Fruit fly (Drosophila melanogaster) whole organism, embryonic: ENCODE data around the gene Bacc.

Experiments
- Antp ChIP-seq: fragments of 200-800 bp; sonication (Bioruptor generic); optimal IDR thresholded peaks from 3 replicates; lab custom pipeline; 2016; ENCODE audit warnings: missing biosample characterization, missing genetic modification characterization
- CG10267 ChIP-seq: fragments of 200-800 bp; sonication (Bioruptor generic); optimal IDR thresholded peaks from 2 replicates; lab custom pipeline; 2018; ENCODE audit warnings: missing biosample characterization, mild to moderate bottlenecking, missing genetic modification characterization, moderate library complexity
- CG12219 ChIP-seq: fragments of 200-800 bp; sonication (Bioruptor generic); optimal IDR thresholded peaks from 3 replicates; lab custom pipeline; 2018; ENCODE audit warnings: missing biosample characterization, mild to moderate bottlenecking, missing genetic modification characterization
- CG12236 ChIP-seq: fragments of 200-800 bp; sonication (Bioruptor generic); optimal IDR thresholded peaks from 2 replicates; lab custom pipeline; 2016; ENCODE audit warnings: missing biosample characterization, missing genetic modification characterization
- CG12744 ChIP-seq: fragments of 200-800 bp; sonication (Bioruptor generic); optimal IDR thresholded peaks from 2 replicates; lab custom pipeline; 2016; ENCODE audit warnings: missing biosample characterization, missing genetic modification characterization
- CG13775 ChIP-seq: fragments of 200-800 bp; sonication (Bioruptor generic); optimal IDR thresholded peaks from 3 replicates; lab custom pipeline; 2017; ENCODE audit warnings: missing biosample characterization, mild to moderate bottlenecking, missing genetic modification characterization
- CG16863 ChIP-seq: fragments of 200-800 bp; sonication (Bioruptor generic); optimal IDR thresholded peaks from 3 replicates; lab custom pipeline; 2016; ENCODE audit warnings: missing biosample characterization, missing genetic modification characterization
- CG17359 ChIP-seq: fragments of 200-800 bp; sonication (Bioruptor generic); optimal IDR thresholded peaks from 3 replicates; lab custom pipeline; 2018; ENCODE audit warnings: missing biosample characterization, mild to moderate bottlenecking, missing genetic modification characterization, moderate library complexity
- CG17361 ChIP-seq: fragments of 200-800 bp; sonication (Bioruptor generic); IDR thresholded peaks from 3 replicates; pipeline ENCODE4 v1.3.6; 2022; ENCODE audit warnings: missing biosample characterization, missing genetic modification characterization
- CG17385 ChIP-seq: fragments of 200-800 bp; sonication (Bioruptor generic); optimal IDR thresholded peaks from 3 replicates; lab custom pipeline; 2018; ENCODE audit warnings: missing biosample characterization, mild to moderate bottlenecking, missing genetic modification characterization
- CG17829 ChIP-seq: fragments of 200-800 bp; optimal IDR thresholded peaks from 2 replicates; lab custom pipeline; 2019; ENCODE audit warnings: missing biosample characterization, mild to moderate bottlenecking, missing genetic modification characterization, moderate library complexity
- CG18011 ChIP-seq: fragments of 200-800 bp; sonication (Bioruptor generic); optimal IDR thresholded peaks from 2 replicates; lab custom pipeline; 2017; ENCODE audit warnings: missing biosample characterization, missing genetic modification characterization, mild to moderate bottlenecking, moderate library complexity, missing genotype
- CG18476 ChIP-seq: fragments of 200-800 bp; sonication (Bioruptor generic); optimal IDR thresholded peaks from 2 replicates; lab custom pipeline; 2016; ENCODE audit warnings: missing biosample characterization, mild to moderate bottlenecking, missing genetic modification characterization
- CG30403 ChIP-seq: fragments of 200-800 bp; sonication (Bioruptor generic); optimal IDR thresholded peaks from 3 replicates; lab custom pipeline; 2016; ENCODE audit warnings: missing biosample characterization, missing genetic modification characterization
- CG3995 ChIP-seq: fragments of 200-800 bp; sonication (Bioruptor generic); optimal IDR thresholded peaks from 3 replicates; lab custom pipeline; 2016; ENCODE audit warnings: missing biosample characterization, missing genetic modification characterization
- CG5953 ChIP-seq: fragments of 200-800 bp; sonication (Bioruptor generic); IDR thresholded peaks from 2 replicates; pipeline ENCODE4 v1.3.6; 2022; ENCODE audit warnings: missing biosample characterization, missing genetic modification characterization
- CG6272 ChIP-seq: fragments of 200-800 bp; sonication (Bioruptor generic); IDR thresholded peaks from 2 replicates; pipeline ENCODE4 v1.3.6; 2022; ENCODE audit warnings: missing biosample characterization, missing genetic modification characterization
- CG6683 ChIP-seq: fragments of 200-800 bp; sonication (Bioruptor generic); optimal IDR thresholded peaks from 2 replicates; lab custom pipeline; 2017; ENCODE audit warnings: missing biosample characterization, mild to moderate bottlenecking, missing genetic modification characterization, missing genetic modification reagents
- CG7928 ChIP-seq: fragments of 200-800 bp; sonication (Bioruptor generic); optimal IDR thresholded peaks from 2 replicates; lab custom pipeline; 2017; ENCODE audit warnings: missing biosample characterization, mild to moderate bottlenecking, missing genetic modification characterization
- CG8388 ChIP-seq: fragments of 200-800 bp; sonication (Bioruptor generic); optimal IDR thresholded peaks from 2 replicates; lab custom pipeline; 2019; ENCODE audit warnings: missing biosample characterization, mild to moderate bottlenecking, missing genetic modification characterization, moderate library complexity
- CG9437 ChIP-seq: fragments of 200-800 bp; sonication (Bioruptor generic); optimal IDR thresholded peaks from 2 replicates; lab custom pipeline; 2018; ENCODE audit warnings: missing biosample characterization, mild to moderate bottlenecking, missing genetic modification characterization
- CG9609 ChIP-seq: fragments of 200-800 bp; sonication (Bioruptor generic); optimal IDR thresholded peaks from 3 replicates; lab custom pipeline; 2016; ENCODE audit warnings: missing biosample characterization, missing genetic modification characterization
- CG9876 ChIP-seq: fragments of 200-800 bp; sonication (Bioruptor generic); optimal IDR thresholded peaks from 2 replicates; lab custom pipeline; 2016; ENCODE audit warnings: missing biosample characterization, missing genetic modification characterization
- CkIIα-i1 ChIP-seq: fragments of 200-800 bp; sonication (Bioruptor generic); IDR thresholded peaks from 2 replicates; pipeline ENCODE4 v1.3.6; 2022; ENCODE audit warnings: missing biosample characterization, missing genetic modification characterization
- D19A ChIP-seq: fragments of 200-800 bp; optimal IDR thresholded peaks from 3 replicates; lab custom pipeline; 2019; ENCODE audit warnings: missing biosample characterization, mild to moderate bottlenecking, missing genetic modification characterization, moderate library complexity
- Ets97D ChIP-seq: fragments of 200-800 bp; sonication (Bioruptor generic); optimal IDR thresholded peaks from 3 replicates; lab custom pipeline; 2016; ENCODE audit warnings: missing biosample characterization, missing genetic modification characterization
- H15 ChIP-seq: fragments of 200-800 bp; sonication (Bioruptor generic); IDR thresholded peaks from 3 replicates; pipeline ENCODE4 v1.3.6; 2022; ENCODE audit warnings: missing biosample characterization, missing genetic modification characterization
- Hmx ChIP-seq: fragments of 200-800 bp; sonication (Bioruptor generic); optimal IDR thresholded peaks from 2 replicates; lab custom pipeline; 2016; ENCODE audit warnings: missing biosample characterization, missing genetic modification characterization
- Lhr ChIP-seq: fragments of 200-800 bp; sonication (Bioruptor generic); optimal IDR thresholded peaks from 3 replicates; lab custom pipeline; 2017; ENCODE audit warnings: mild to moderate bottlenecking, missing biosample characterization, missing genetic modification reagents, missing genetic modification characterization
- PHDP ChIP-seq: fragments of 200-800 bp; sonication (Bioruptor generic); optimal IDR thresholded peaks from 3 replicates; lab custom pipeline; 2018; ENCODE audit warnings: missing biosample characterization, mild to moderate bottlenecking, missing genetic modification characterization, moderate library complexity
- Rfx ChIP-seq: fragments of 200-800 bp; sonication (Bioruptor generic); IDR thresholded peaks from 2 replicates; pipeline ENCODE4 v1.3.6; 2022; ENCODE audit warnings: missing biosample characterization, missing genetic modification characterization
- YL-1 ChIP-seq: fragments of 200-800 bp; sonication (Bioruptor generic); optimal IDR thresholded peaks from 3 replicates; lab custom pipeline; 2017; ENCODE audit warnings: missing biosample characterization, mild to moderate bottlenecking, missing genetic modification characterization
- abd-A ChIP-seq: fragments of 200-800 bp; sonication (Bioruptor generic); optimal IDR thresholded peaks from 3 replicates; lab custom pipeline; 2019; ENCODE audit warnings: missing biosample characterization, mild to moderate bottlenecking, missing genetic modification characterization, moderate library complexity
- amos ChIP-seq: fragments of 200-800 bp; sonication (Bioruptor generic); IDR thresholded peaks from 2 replicates; pipeline ENCODE4 v1.3.6; 2022; ENCODE audit warnings: missing biosample characterization, missing genetic modification characterization; ENCODE audit not compliant: partially characterized antibody
- corto ChIP-seq: fragments of 200-800 bp; sonication (Bioruptor generic); optimal IDR thresholded peaks from 2 replicates; lab custom pipeline; 2016; ENCODE audit warnings: missing biosample characterization, mild to moderate bottlenecking, missing genetic modification characterization, moderate library complexity
- dmrt99B ChIP-seq: fragments of 200-800 bp; sonication (Bioruptor generic); optimal IDR thresholded peaks from 2 replicates; lab custom pipeline; 2018; ENCODE audit warnings: missing biosample characterization, mild to moderate bottlenecking, missing genetic modification characterization, moderate library complexity
- dpn ChIP-seq, 2 experiments: fragments of 200-800 bp; sonication (Bioruptor generic); optimal IDR thresholded peaks; 3 replicates each; lab custom pipeline; 2016; ENCODE audit warnings: missing biosample characterization in 2 of 2, missing genetic modification characterization in 2 of 2
- ems ChIP-seq: fragments of 200-800 bp; sonication (Bioruptor generic); optimal IDR thresholded peaks from 3 replicates; lab custom pipeline; 2016; ENCODE audit warnings: missing biosample characterization, missing genetic modification characterization
- ewg ChIP-seq: fragments of 200-800 bp; sonication (Bioruptor generic); optimal IDR thresholded peaks from 3 replicates; lab custom pipeline; 2017; ENCODE audit warnings: mild to moderate bottlenecking, missing biosample characterization, missing genetic modification reagents, missing genetic modification characterization
- gcm ChIP-seq: fragments of 200-800 bp; sonication (Bioruptor generic); optimal IDR thresholded peaks from 2 replicates; lab custom pipeline; 2019; ENCODE audit warnings: missing biosample characterization, mild to moderate bottlenecking, missing genetic modification characterization, moderate library complexity
- insv ChIP-seq, 2 experiments: fragments of 200-800 bp; sonication (Bioruptor generic); optimal IDR thresholded peaks; 3 replicates each; lab custom pipeline; 2016 to 2018; ENCODE audit warnings: missing biosample characterization in 2 of 2, missing genetic modification characterization in 2 of 2
- jing ChIP-seq: fragments of 200-800 bp; sonication (Bioruptor generic); optimal IDR thresholded peaks from 2 replicates; lab custom pipeline; 2018; ENCODE audit warnings: missing biosample characterization, mild to moderate bottlenecking, missing genetic modification characterization
- lilli ChIP-seq: fragments of 200-800 bp; sonication (Bioruptor generic); optimal IDR thresholded peaks from 3 replicates; lab custom pipeline; 2016; ENCODE audit warnings: missing biosample characterization, missing genetic modification characterization
- lola ChIP-seq, 3 experiments: fragments of >200 bp in 2 of 3; fragments of 200-800 bp in 1 of 3; sonication (Bioruptor generic) in 1 of 3; optimal IDR thresholded peaks; 2 replicates each; lab custom pipeline; 2017 to 2019; ENCODE audit warnings: missing biosample characterization in 3 of 3, missing genetic modification characterization in 3 of 3, mild to moderate bottlenecking in 1 of 3, moderate library complexity in 1 of 3
- onecut ChIP-seq: fragments of 200-800 bp; sonication (Bioruptor generic); IDR thresholded peaks from 2 replicates; pipeline ENCODE4 v1.3.6; 2022; ENCODE audit warnings: missing biosample characterization, missing genetic modification characterization
- phol ChIP-seq: fragments of 200-800 bp; sonication (Bioruptor generic); optimal IDR thresholded peaks from 3 replicates; lab custom pipeline; 2018; ENCODE audit warnings: missing biosample characterization, mild to moderate bottlenecking, missing genetic modification characterization, moderate library complexity
- sim ChIP-seq: fragments of 200-800 bp; sonication (Bioruptor generic); IDR thresholded peaks from 2 replicates; pipeline ENCODE4 v1.3.6; 2022; ENCODE audit warnings: missing biosample characterization, missing genetic modification characterization
- sr ChIP-seq: fragments of 200-800 bp; sonication (Bioruptor generic); IDR thresholded peaks from 3 replicates; pipeline ENCODE4 v1.3.6; 2022; ENCODE audit warnings: missing biosample characterization, missing genetic modification characterization

The Bacc gene

DNA sequence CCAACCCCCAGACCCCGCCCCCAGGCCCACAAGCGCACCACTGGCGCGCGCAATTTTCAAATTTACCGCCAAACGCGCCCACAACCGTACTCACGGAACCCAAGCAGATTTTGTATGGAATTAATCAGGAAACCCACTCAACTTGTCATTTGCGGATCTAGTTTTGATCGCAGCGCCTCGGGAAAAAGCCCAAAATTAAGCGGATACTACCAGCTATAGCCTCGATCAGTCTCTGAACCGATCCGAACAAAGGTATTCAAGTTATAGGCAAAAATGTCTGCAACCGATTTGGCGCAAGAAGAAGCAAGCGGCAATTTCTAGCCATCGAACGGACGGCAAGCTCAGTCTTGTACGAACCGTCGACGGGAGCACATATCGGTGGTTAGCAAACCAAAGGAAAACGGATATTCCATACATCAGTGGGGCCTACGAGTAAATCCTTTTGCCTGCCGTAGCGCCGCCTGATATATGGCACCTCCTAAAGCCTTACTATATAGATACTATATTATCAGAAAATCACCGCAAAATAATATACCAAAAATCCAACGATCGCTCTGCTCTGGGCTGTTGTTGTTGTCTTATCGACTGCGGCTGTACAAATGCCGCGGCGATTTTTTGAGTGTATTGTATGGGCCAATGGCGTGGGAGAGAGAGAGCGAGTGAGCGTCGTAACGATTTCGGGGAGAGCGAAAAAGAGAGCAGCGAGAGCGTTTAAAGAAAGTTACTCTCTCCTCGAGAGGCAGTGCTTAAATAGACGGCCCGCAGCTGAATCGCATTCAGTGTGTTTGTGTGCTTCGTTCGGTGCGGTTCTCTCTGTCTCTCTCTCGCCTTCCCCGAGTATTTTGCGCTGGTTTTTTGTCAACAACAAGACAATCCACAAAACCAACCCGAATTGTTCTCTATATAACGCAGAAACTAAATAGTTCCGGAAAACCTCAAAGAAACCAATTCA lies 491 bp downstream of the Bacc start, which contains the start of gene Pgk (continued):
- TF ChIP-seq CG12219 (peak; percentile 44), CG17829 (tag; lab: Kevin White, UChicago) (peak; percentile 4), ems (GFP tag; lab: Kevin White, UChicago) (peak; percentile 62), CkIIα-i1 (no peak), CG9609 (GFP tag; lab: Kevin White, UChicago) (no peak), Hmx (no peak), H15 (GFP tag; lab: Robert Waterston, UW) (no peak), CG17361 (GFP tag; lab: Robert Waterston, UW) (no peak), insv (GFP tag; optimal IDR thresholded peaks at IDR 0.05; lab: Kevin White, UChicago) (peak in 1 of 2 experiments; percentile 40), amos (no peak), corto (no peak), CG17385 (GFP tag; lab: Kevin White, UChicago) (peak; percentile 100), CG6272 (no peak), YL-1 (GFP tag; lab: Kevin White, UChicago) (peak; percentile 17), abd-A (peak; percentile 82), ewg (GFP tag; lab: Kevin White, UChicago) (peak; percentile 87), CG7928 (GFP tag; lab: Kevin White, UChicago) (peak; percentile 15), lola (GFP tag; optimal IDR thresholded peaks at IDR 0.05; lab: Kevin White, UChicago) (peak in 1 of 3 experiments; percentile 0), D19A (peak; percentile 32), dmrt99B (peak; percentile 45), sr (GFP tag; lab: Robert Waterston, UW) (no peak), CG3995 (GFP tag; lab: Kevin White, UChicago) (no peak), lilli (GFP tag; lab: Kevin White, UChicago) (peak; percentile 73), sim (GFP tag; lab: Robert Waterston, UW) (no peak), Antp (peak; percentile 53), CG18011 (GFP tag; lab: Kevin White, UChicago) (no peak), Lhr (GFP tag; lab: Kevin White, UChicago) (no peak), PHDP (peak; percentile 54), gcm (peak; percentile 33), dpn (GFP tag; optimal IDR thresholded peaks at IDR 0.05; lab: Kevin White, UChicago) (peak in 1 of 2 experiments; percentile 56), CG18476 (GFP tag; lab: Kevin White, UChicago) (peak; percentile 59), CG17359 (peak; percentile 33), onecut (peak; percentile 59), CG9437 (GFP tag; lab: Kevin White, UChicago) (peak; percentile 30), Rfx (GFP tag; lab: Robert Waterston, UW) (no peak), CG5953 (no peak), phol (tag; lab: Kevin White, UChicago) (peak; percentile 12), CG13775 (peak; percentile 20), CG12236 (GFP tag; lab: Kevin White, UChicago) (no peak), CG12744 (GFP tag; lab: Kevin White, UChicago) (no peak), CG9876 (GFP tag; lab: Kevin White, UChicago) (peak; percentile 31), CG30403 (no peak), Ets97D (GFP tag; lab: Kevin White, UChicago) (peak; percentile 32), CG8388 (GFP tag; lab: Kevin White, UChicago) (peak; percentile 26), CG10267 (peak; percentile 44), CG16863 (GFP tag; lab: Kevin White, UChicago) (peak; percentile 29), CG6683 (GFP tag; lab: Kevin White, UChicago) (no peak), jing (no peak)
